Fruit fly (Drosophila melanogaster): Measurements from ENCODE around the gene His4r.

Gene His4r

DNA sequence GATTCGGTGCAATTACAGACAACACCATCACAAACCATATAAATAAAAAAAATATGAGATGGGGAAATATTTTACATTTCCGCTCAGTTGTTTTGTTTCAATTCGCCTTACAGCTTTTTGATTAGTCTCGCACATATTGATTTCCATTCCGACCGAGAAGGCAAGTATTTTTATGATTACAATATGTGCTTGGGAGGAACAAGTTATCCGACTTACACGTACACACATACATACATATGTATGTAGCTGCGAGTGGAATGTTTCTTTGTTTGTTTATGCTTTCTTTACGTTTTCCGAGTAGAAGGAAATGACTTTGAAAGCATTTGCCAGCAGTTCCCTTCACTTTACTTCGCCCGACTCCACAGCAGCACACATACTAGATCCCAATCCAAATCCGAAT lies 24.8 kb downstream of the His4r start (continued):
- TF ChIP-seq ab (GFP tag; optimal IDR thresholded peaks at IDR 0.05) (no peak), lov (optimal IDR thresholded peaks at IDR 0.05) (no peak), lov (GFP tag; IDR thresholded peaks at IDR 0.05) (no peak), shn (GFP tag; optimal IDR thresholded peaks at IDR 0.05) (no peak), sd (tag; optimal IDR thresholded peaks at IDR 0.05) (peak; percentile 69), CG13624 (GFP tag; optimal IDR thresholded peaks at IDR 0.05) (no peak), crol (GFP tag; IDR thresholded peaks at IDR 0.05) (peak; percentile 27; the same call in 1 of the 2 replicates), CG11398 (GFP tag; optimal IDR thresholded peaks at IDR 0.05) (no peak)

DNA sequence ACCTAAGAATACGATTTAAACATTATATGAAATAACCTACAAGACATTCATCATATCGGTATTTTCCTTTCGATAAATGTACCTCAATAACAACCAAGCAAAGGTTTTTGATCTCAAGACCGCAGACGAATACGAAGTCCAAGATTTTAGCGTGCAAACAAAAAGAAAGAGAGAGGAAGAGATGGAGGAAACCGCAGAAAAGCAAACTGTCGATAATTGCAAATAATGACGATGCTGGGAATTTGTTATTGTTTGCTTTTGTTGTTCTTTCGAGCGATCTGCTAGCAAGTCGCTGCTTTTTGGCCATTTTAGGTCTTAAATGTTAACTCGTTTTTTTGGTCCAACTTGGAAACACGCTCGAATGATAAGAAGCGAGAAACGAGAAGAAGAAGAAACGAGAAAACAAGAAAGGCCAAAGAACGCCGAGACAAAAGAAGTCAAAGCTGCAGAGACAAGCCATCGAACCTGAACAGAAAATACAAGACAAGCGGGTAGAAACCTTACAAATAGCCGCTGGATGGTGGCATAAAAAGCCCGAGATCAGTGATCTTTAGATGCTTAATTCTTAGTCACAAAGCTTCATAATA lies 25.6 kb downstream of the His4r start:
- TF ChIP-seq tll (GFP tag; optimal IDR thresholded peaks at IDR 0.05), result peak in 1 of 2 experiments; percentile 9
- no peak for TF ChIP-seq hkb (optimal IDR thresholded peaks at IDR 0.05)
- no peak for TF ChIP-seq hkb (GFP tag; IDR thresholded peaks at IDR 0.05)
- peak; percentile 12 for TF ChIP-seq psq (GFP tag; optimal IDR thresholded peaks at IDR 0.05)
- TF ChIP-seq pita (GFP tag; optimal IDR thresholded peaks at IDR 0.05), result no peak
- TF ChIP-seq CG13424 (tag; optimal IDR thresholded peaks at IDR 0.05), result no peak
- no peak for TF ChIP-seq CG10462 (GFP tag; optimal IDR thresholded peaks at IDR 0.05)
- peak; percentile 54 for TF ChIP-seq CG17385 (GFP tag; optimal IDR thresholded peaks at IDR 0.05)
- TF ChIP-seq gcm (GFP tag; optimal IDR thresholded peaks at IDR 0.05), result no peak
- TF ChIP-seq CG1602 (GFP tag; optimal IDR thresholded peaks at IDR 0.05), result no peak
- 0 out of 3 replicates have a peak, but pooled peaks have one; percentile 8 for TF ChIP-seq mld (GFP tag; IDR thresholded peaks at IDR 0.05; ENCODE audit: partially characterized antibody)
- TF ChIP-seq nom (GFP tag; optimal IDR thresholded peaks at IDR 0.05), result peak; percentile 75
- TF ChIP-seq Hand (GFP tag; optimal IDR thresholded peaks at IDR 0.05), result no peak
- TF ChIP-seq CG14710 (tag; optimal IDR thresholded peaks at IDR 0.05), result no peak
- no peak for TF ChIP-seq CG11247 (GFP tag; IDR thresholded peaks at IDR 0.05)
- TF ChIP-seq CG10267 (tag; optimal IDR thresholded peaks at IDR 0.05), result no peak
- no peak for TF ChIP-seq CG15011 (GFP tag; optimal IDR thresholded peaks at IDR 0.05)
- TF ChIP-seq chinmo (GFP tag; IDR thresholded peaks at IDR 0.05; ENCODE audit: partially characterized antibody), result 0 out of 4 replicates have a peak, but pooled peaks have one; percentile 45

DNA sequence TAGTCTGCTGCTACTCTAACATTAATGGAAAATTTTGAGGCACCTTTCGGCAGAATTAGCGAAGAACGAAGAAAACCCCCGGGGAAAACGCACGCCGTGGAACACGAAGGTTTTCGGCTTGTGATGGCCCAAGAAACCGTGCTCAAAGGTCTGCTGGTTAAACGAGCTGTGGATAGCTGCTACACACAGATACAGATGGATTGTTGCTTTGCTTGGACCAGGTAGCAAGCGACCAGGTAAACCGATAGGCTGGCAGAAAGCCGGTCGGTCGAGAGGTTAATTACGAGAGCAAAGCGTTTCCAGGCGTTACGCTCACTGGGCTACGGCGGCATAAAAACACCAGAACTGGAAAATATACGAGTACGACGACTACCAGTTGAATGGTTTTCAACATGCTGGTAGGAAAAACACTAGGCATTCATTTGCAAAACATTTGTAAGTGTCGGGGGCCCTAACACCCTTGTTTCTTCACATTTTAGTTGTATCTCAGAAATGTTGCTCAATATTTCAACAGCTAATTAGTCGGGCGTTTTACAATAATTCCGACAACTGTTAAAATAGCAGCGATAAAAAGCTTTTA lies 26.8 kb downstream of the His4r start:
- no peak for TF ChIP-seq ftz-f1 (GFP tag; optimal IDR thresholded peaks at IDR 0.05)
- TF ChIP-seq stc (GFP tag; IDR thresholded peaks at IDR 0.05), result 0 out of 2 replicates have a peak, but pooled peaks have one; percentile 9
- no peak for TF ChIP-seq Sry-β (GFP tag; optimal IDR thresholded peaks at IDR 0.05)
- no peak for TF ChIP-seq pzg (GFP tag; optimal IDR thresholded peaks at IDR 0.05)
- no peak for TF ChIP-seq CG7271 (tag; optimal IDR thresholded peaks at IDR 0.05)
- no peak for TF ChIP-seq CG4820 (GFP tag; optimal IDR thresholded peaks at IDR 0.05)
- TF ChIP-seq CG8281 (tag; optimal IDR thresholded peaks at IDR 0.05), result no peak
- TF ChIP-seq yki (optimal IDR thresholded peaks at IDR 0.05), result no peak
- TF ChIP-seq abd-A (tag; optimal IDR thresholded peaks at IDR 0.05), result no peak
- no peak for TF ChIP-seq exex (tag; optimal IDR thresholded peaks at IDR 0.05)
- TF ChIP-seq CG7786 (GFP tag; optimal IDR thresholded peaks at IDR 0.05), result no peak
- no peak for TF ChIP-seq dm (GFP tag; optimal IDR thresholded peaks at IDR 0.05)
- no peak for TF ChIP-seq HLH4C (GFP tag; IDR thresholded peaks at IDR 0.05; ENCODE audit: partially characterized antibody)
- TF ChIP-seq CG6254 (GFP tag; optimal IDR thresholded peaks at IDR 0.05), result no peak
- TF ChIP-seq CG9932 (GFP tag; IDR thresholded peaks at IDR 0.05), result 0 out of 2 replicates have a peak, but pooled peaks have one; percentile 29
- TF ChIP-seq MBD-R2 (GFP tag; IDR thresholded peaks at IDR 0.05), result no peak
- TF ChIP-seq GATAe (GFP tag; conservative IDR thresholded peaks at IDR 0.05), result no peak
- TF ChIP-seq CG1233 (GFP tag; optimal IDR thresholded peaks at IDR 0.05), result no peak
- no peak for TF ChIP-seq Six4 (GFP tag; optimal IDR thresholded peaks at IDR 0.05)
- no peak for TF ChIP-seq dmrt11E (tag; optimal IDR thresholded peaks at IDR 0.05)
- no peak for TF ChIP-seq lab (GFP tag; optimal IDR thresholded peaks at IDR 0.05)
- TF ChIP-seq inv (GFP tag; IDR thresholded peaks at IDR 0.05; ENCODE audit: partially characterized antibody), result no peak
